Worm (Caenorhabditis elegans) whole organism, L1 larva: ENCODE data around the gene pdhk-2.

Experiments used
- blmp-1 ChIP-seq: fragments of 150-350 bp; optimal IDR thresholded peaks from 2 replicates; lab custom pipeline; 2014; ENCODE audit warnings: missing biosample characterization, missing genetic modification characterization
- ceh-63 ChIP-seq: fragments of 200-800 bp; sonication (Bioruptor generic); optimal IDR thresholded peaks from 2 replicates; lab custom pipeline; 2018; ENCODE audit warnings: mild to moderate bottlenecking, missing genetic modification characterization, missing compliant biosample characterization
- ceh-82 ChIP-seq, 3 experiments: fragments of 150-350 bp in 1 of 3; sonication (generic microtip) in 2 of 3; optimal IDR thresholded peaks; 2 replicates each; lab custom pipeline; 2014 to 2017; ENCODE audit warnings: missing biosample characterization in 3 of 3, missing genetic modification characterization in 3 of 3
- ceh-90 ChIP-seq: sonication (generic microtip); optimal IDR thresholded peaks from 2 replicates; lab custom pipeline; 2016; ENCODE audit warnings: missing genetic modification characterization, missing compliant biosample characterization
- dpl-1 ChIP-seq, 3 experiments: fragments of 150-350 bp in 2 of 3; sonication (generic microtip) in 1 of 3; optimal IDR thresholded peaks; 2 replicates each; lab custom pipeline; 2014 to 2017; ENCODE audit warnings: missing biosample characterization in 3 of 3, missing genetic modification characterization in 3 of 3, missing genetic modification reagents in 3 of 3
- dsc-1 ChIP-seq: sonication (generic microtip); optimal IDR thresholded peaks from 2 replicates; lab custom pipeline; 2016; ENCODE audit warnings: mild to moderate bottlenecking, missing genetic modification characterization, missing compliant biosample characterization
- efl-1 ChIP-seq, 4 experiments: fragments of 150-350 bp; optimal IDR thresholded peaks in 3 of 4; peaks in 1 of 4; 1 replicate in 1 of 4; 2 replicates in 3 of 4; lab custom pipeline; 2014; ENCODE audit warnings: missing biosample characterization in 2 of 4, missing genetic modification characterization in 2 of 4, missing genetic modification reagents in 2 of 4
- efl-3 ChIP-seq: fragments of 200-800 bp; sonication (Bioruptor generic); optimal IDR thresholded peaks from 2 replicates; lab custom pipeline; 2018; ENCODE audit warnings: mild to moderate bottlenecking, missing genetic modification characterization, missing compliant biosample characterization
- egl-13 ChIP-seq: sonication (generic microtip); optimal IDR thresholded peaks from 2 replicates; lab custom pipeline; 2016; ENCODE audit warnings: missing genotype, missing genetic modification reagents, missing genetic modification characterization, missing compliant biosample characterization
- egl-27 ChIP-seq, 2 experiments: fragments of 150-350 bp in 1 of 2; sonication (generic microtip); optimal IDR thresholded peaks; 3 replicates each; lab custom pipeline; 2017 to 2018; ENCODE audit warnings: missing biosample characterization in 2 of 2, missing genetic modification characterization in 2 of 2, missing genetic modification reagents in 2 of 2
- elt-3 ChIP-seq, 6 experiments: fragments of 150-350 bp in 1 of 6; sonication (generic microtip); optimal IDR thresholded peaks; 2 replicates each; lab custom pipeline; 2017 to 2018; ENCODE audit warnings: missing biosample characterization in 6 of 6, missing genetic modification characterization in 6 of 6, inconsistent platforms in 1 of 6
- fkh-4 ChIP-seq: sonication (generic microtip); optimal IDR thresholded peaks from 2 replicates; lab custom pipeline; 2016; ENCODE audit warnings: missing compliant biosample characterization, missing genetic modification characterization, borderline replicate concordance
- fkh-8 ChIP-seq: sonication (generic microtip); optimal IDR thresholded peaks from 2 replicates; lab custom pipeline; 2016; ENCODE audit warnings: mild to moderate bottlenecking, missing genetic modification characterization, missing compliant biosample characterization
- hpl-2 ChIP-seq: fragments of 150-350 bp; optimal IDR thresholded peaks from 2 replicates; lab custom pipeline; 2014; ENCODE audit warnings: missing biosample characterization, missing genetic modification reagents, missing genetic modification characterization
- irx-1 ChIP-seq: sonication (generic microtip); optimal IDR thresholded peaks from 2 replicates; lab custom pipeline; 2016; ENCODE audit warnings: missing genetic modification characterization, missing compliant biosample characterization
- isw-1 ChIP-seq: fragments of 200-800 bp; sonication (Bioruptor generic); IDR thresholded peaks from 2 replicates; pipeline ENCODE4 v1.3.6; 2022; ENCODE audit warnings: missing genetic modification characterization, missing compliant biosample characterization
- lin-13 ChIP-seq: fragments of 150-350 bp; optimal IDR thresholded peaks from 2 replicates; lab custom pipeline; 2014; ENCODE audit warnings: missing biosample characterization, missing genetic modification reagents, missing genetic modification characterization
- lin-39 ChIP-seq: fragments of 150-350 bp; optimal IDR thresholded peaks from 2 replicates; lab custom pipeline; 2014; ENCODE audit warnings: missing biosample characterization, missing genetic modification reagents, missing genetic modification characterization
- lir-3 ChIP-seq: sonication (generic microtip); optimal IDR thresholded peaks from 2 replicates; lab custom pipeline; 2016; ENCODE audit warnings: mild to moderate bottlenecking, missing genetic modification characterization, moderate library complexity, missing compliant biosample characterization; ENCODE audit not compliant: poor library complexity
- nhr-19 ChIP-seq: fragments of 200-800 bp; sonication (Bioruptor generic); conservative IDR thresholded peaks from 2 replicates; pipeline ENCODE4 v1.3.6; 2022; ENCODE audit warnings: missing genetic modification characterization, missing compliant biosample characterization
- nhr-20 ChIP-seq: sonication (generic microtip); optimal IDR thresholded peaks from 2 replicates; lab custom pipeline; 2016; ENCODE audit warnings: mild to moderate bottlenecking, missing genetic modification characterization, missing compliant biosample characterization
- nhr-28 ChIP-seq: fragments of 150-350 bp; optimal IDR thresholded peaks from 2 replicates; lab custom pipeline; 2014; ENCODE audit warnings: missing biosample characterization, missing genetic modification characterization
- nhr-47 ChIP-seq: sonication (generic microtip); optimal IDR thresholded peaks from 2 replicates; lab custom pipeline; 2016; ENCODE audit warnings: mild to moderate bottlenecking, missing genetic modification characterization, moderate library complexity, missing compliant biosample characterization
- nhr-76 ChIP-seq: sonication (generic microtip); optimal IDR thresholded peaks from 2 replicates; lab custom pipeline; 2017; ENCODE audit warnings: missing biosample characterization, missing genetic modification characterization
- pag-3 ChIP-seq: sonication (generic microtip); optimal IDR thresholded peaks from 2 replicates; lab custom pipeline; 2017; ENCODE audit warnings: missing genetic modification characterization, mild to moderate bottlenecking, missing compliant biosample characterization, antibody characterized with exemption, borderline replicate concordance; ENCODE audit not compliant: insufficient read depth
- pax-3 ChIP-seq: fragments of 200-800 bp; sonication (Bioruptor generic); optimal IDR thresholded peaks from 2 replicates; lab custom pipeline; 2018; ENCODE audit warnings: mild to moderate bottlenecking, missing genetic modification characterization, moderate library complexity, missing compliant biosample characterization
- rnt-1 ChIP-seq: sonication (generic microtip); optimal IDR thresholded peaks from 2 replicates; lab custom pipeline; 2016; ENCODE audit warnings: mild to moderate bottlenecking, missing genetic modification characterization, moderate library complexity, missing compliant biosample characterization
- snpc-4 ChIP-seq: fragments of 150-350 bp; optimal IDR thresholded peaks from 2 replicates; lab custom pipeline; 2014; ENCODE audit warnings: missing biosample characterization, missing genetic modification characterization
- sox-4 ChIP-seq: sonication (generic microtip); optimal IDR thresholded peaks from 2 replicates; lab custom pipeline; 2016; ENCODE audit warnings: missing genetic modification characterization, missing compliant biosample characterization
- sup-37 ChIP-seq: fragments of 200-800 bp; sonication (Bioruptor generic); optimal IDR thresholded peaks from 2 replicates; lab custom pipeline; 2018; ENCODE audit warnings: mild to moderate bottlenecking, missing genetic modification characterization, missing compliant biosample characterization
- tbx-2 ChIP-seq: sonication (generic microtip); optimal IDR thresholded peaks from 2 replicates; lab custom pipeline; 2016; ENCODE audit warnings: missing genetic modification characterization, missing compliant biosample characterization
- unc-30 ChIP-seq: sonication (generic microtip); optimal IDR thresholded peaks from 2 replicates; lab custom pipeline; 2017; ENCODE audit warnings: missing biosample characterization, missing genetic modification characterization
- unc-62 ChIP-seq: fragments of 150-350 bp; optimal IDR thresholded peaks from 2 replicates; lab custom pipeline; 2014; ENCODE audit warnings: missing biosample characterization, missing genetic modification reagents, missing genetic modification characterization
- ztf-4 ChIP-seq: fragments of 150-350 bp; optimal IDR thresholded peaks from 2 replicates; lab custom pipeline; 2014; ENCODE audit warnings: missing biosample characterization, missing genetic modification characterization

Gene pdhk-2

ce11 chrIII:8766467-8766866 is 25.3 kb upstream of the pdhk-2 start:
- TF ChIP-seq tbx-2 (tag; lab: Kevin White, UChicago) (no peak), ceh-82 (tag; optimal IDR thresholded peaks at IDR 0.05; lab: Kevin White, UChicago) (no peak), egl-13 (tag; lab: Kevin White, UChicago) (no peak), ceh-63 (GFP tag; lab: Kevin White, UChicago) (no peak), pag-3 (tag; lab: Kevin White, UChicago) (no peak), elt-3 (tag; optimal IDR thresholded peaks at IDR 0.05; lab: Kevin White, UChicago) (no peak), efl-3 (no peak), snpc-4 (no peak), hpl-2 (GFP tag; lab: Kevin White, UChicago) (no peak), nhr-19 (GFP tag; lab: Robert Waterston, UW) (no peak), sox-4 (tag; lab: Kevin White, UChicago) (no peak), dpl-1 (GFP tag; optimal IDR thresholded peaks at IDR 0.05; lab: Kevin White, UChicago) (no peak), unc-62 (GFP tag; lab: Kevin White, UChicago) (no peak)
- TF ChIP-seq, all 84 proteins: peak for 0

- TF ChIP-seq fkh-8 (tag; lab: Kevin White, UChicago) (no peak), dsc-1 (tag; lab: Kevin White, UChicago) (peak; percentile 60)
Observed at ce11 chrIII:8765030-8765429, 23.8 kb upstream of the pdhk-2 start.

ce11 chrIII:8763111-8763510 is 21.9 kb upstream of the pdhk-2 start:
- TF ChIP-seq sup-37 (no peak), efl-1 (optimal IDR thresholded peaks at IDR 0.05; lab: Kevin White, UChicago) (no peak), efl-1 (GFP tag; optimal IDR thresholded peaks at IDR 0.05 in 1 of 2; lab: Kevin White, UChicago) (peak in 1 of 2 experiments; percentile 79), nhr-76 (no peak)

- no peak for TF ChIP-seq pax-3 (tag; lab: Kevin White, UChicago)
- no peak for TF ChIP-seq lin-39 (tag; lab: Kevin White, UChicago)
- TF ChIP-seq lir-3 (tag; lab: Kevin White, UChicago), result no peak
- TF ChIP-seq nhr-19 (GFP tag; lab: Robert Waterston, UW), result no peak
- TF ChIP-seq fkh-4 (tag; lab: Kevin White, UChicago), result peak; percentile 21
- TF ChIP-seq rnt-1 (tag; lab: Kevin White, UChicago), result no peak
- no peak for TF ChIP-seq nhr-28 (tag; lab: Kevin White, UChicago)
- no peak for TF ChIP-seq unc-30 (tag; lab: Kevin White, UChicago)
- TF ChIP-seq ceh-90 (tag; lab: Kevin White, UChicago), result no peak
- TF ChIP-seq sup-37, result no peak
- no peak for TF ChIP-seq snpc-4
- peak; percentile 56 for TF ChIP-seq dsc-1 (tag; lab: Kevin White, UChicago)
- TF ChIP-seq nhr-47 (tag; lab: Kevin White, UChicago), result no peak
- no peak for TF ChIP-seq ztf-4 (tag; lab: Kevin White, UChicago)
Observed at ce11 chrIII:8762016-8762415, 20.8 kb upstream of the pdhk-2 start.

- no peak for TF ChIP-seq irx-1 (tag; lab: Kevin White, UChicago)
- peak; percentile 7 for TF ChIP-seq fkh-4 (tag; lab: Kevin White, UChicago)
- no peak for TF ChIP-seq lin-13 (GFP tag; lab: Kevin White, UChicago)
- TF ChIP-seq isw-1 (GFP tag; lab: Robert Waterston, UW), result no peak
- TF ChIP-seq lin-39 (tag; lab: Kevin White, UChicago), result no peak
- no peak for TF ChIP-seq ztf-4 (tag; lab: Kevin White, UChicago)
- TF ChIP-seq egl-27 (tag; optimal IDR thresholded peaks at IDR 0.05; lab: Kevin White, UChicago), result no peak
- TF ChIP-seq efl-1 (optimal IDR thresholded peaks at IDR 0.05; lab: Kevin White, UChicago), result no peak
- peak in 1 of 2 experiments; percentile 86 for TF ChIP-seq efl-1 (GFP tag; optimal IDR thresholded peaks at IDR 0.05 in 1 of 2; lab: Kevin White, UChicago)
- no peak for TF ChIP-seq blmp-1 (tag; lab: Kevin White, UChicago)
- no peak for TF ChIP-seq nhr-20
- TF ChIP-seq pax-3 (tag; lab: Kevin White, UChicago), result no peak
- peak; percentile 66 for TF ChIP-seq dsc-1 (tag; lab: Kevin White, UChicago)
- no peak for TF ChIP-seq efl-3
- TF ChIP-seq unc-30 (tag; lab: Kevin White, UChicago), result no peak
Observed at ce11 chrIII:8761040-8761654, 19.9 kb upstream of the pdhk-2 start, which contains the start of gene aak-1. Gene aak-1 (minus strand): TSS chrIII:8761090.
